Worm (Caenorhabditis elegans): Measurements from ENCODE around the gene oops-1.

- TF ChIP-seq T22C8.4 (GFP tag; IDR thresholded peaks at IDR 0.05) (no peak), flt-1 (GFP tag; IDR thresholded peaks at IDR 0.05) (no peak), cog-1 (tag; optimal IDR thresholded peaks at IDR 0.05) (no peak)
These were observed 35.6 kb downstream of the oops-1 start for ce11 chrIV:5778342-5778741.

Data from whole organism, midembryonic.